Fruit fly (Drosophila melanogaster) whole organism, embryonic: ENCODE results near the gene CG9706.

Source experiments
- Atf-2 ChIP-seq: fragments of 200-800 bp; sonication (Bioruptor generic); optimal IDR thresholded peaks from 2 replicates; lab custom pipeline; 2016; ENCODE audit warnings: missing biosample characterization, missing genetic modification characterization
- CG10267 ChIP-seq: fragments of 200-800 bp; sonication (Bioruptor generic); optimal IDR thresholded peaks from 2 replicates; lab custom pipeline; 2018; ENCODE audit warnings: missing biosample characterization, mild to moderate bottlenecking, missing genetic modification characterization, moderate library complexity
- CG10274 ChIP-seq: fragments of 200-800 bp; sonication (Bioruptor generic); optimal IDR thresholded peaks from 3 replicates; lab custom pipeline; 2017; ENCODE audit warnings: missing biosample characterization, mild to moderate bottlenecking, missing genetic modification characterization
- CG10565 ChIP-seq: fragments of 200-800 bp; sonication (Bioruptor generic); optimal IDR thresholded peaks from 3 replicates; lab custom pipeline; 2016; ENCODE audit warnings: missing biosample characterization, mild to moderate bottlenecking, missing genetic modification characterization
- CG11093 ChIP-seq: fragments of 200-800 bp; sonication (Bioruptor generic); IDR thresholded peaks from 3 replicates; pipeline ENCODE4 v1.3.6; 2022; ENCODE audit warnings: missing biosample characterization, missing genetic modification characterization
- CG11695 ChIP-seq: fragments of 200-800 bp; sonication (Bioruptor generic); IDR thresholded peaks from 3 replicates; pipeline ENCODE4 v1.3.6; 2022; ENCODE audit warnings: missing biosample characterization, missing genetic modification characterization
- CG13624 ChIP-seq: fragments of 200-800 bp; sonication (Bioruptor generic); optimal IDR thresholded peaks from 2 replicates; lab custom pipeline; 2016; ENCODE audit warnings: missing biosample characterization, missing genetic modification characterization
- CG14441 ChIP-seq: fragments of 200-800 bp; sonication (Bioruptor generic); IDR thresholded peaks from 2 replicates; pipeline ENCODE4 v1.3.6; 2022; ENCODE audit warnings: missing biosample characterization, missing genetic modification characterization
- CG14667 ChIP-seq: fragments of 200-800 bp; sonication (Bioruptor generic); IDR thresholded peaks from 2 replicates; pipeline ENCODE4 v1.3.6; 2022; ENCODE audit warnings: missing biosample characterization, missing genetic modification characterization
- CG14965 ChIP-seq: fragments of 200-800 bp; sonication (Bioruptor generic); optimal IDR thresholded peaks from 2 replicates; lab custom pipeline; 2016; ENCODE audit warnings: missing biosample characterization, missing genetic modification characterization, borderline replicate concordance
- CG15479 ChIP-seq: fragments of 200-800 bp; sonication (Bioruptor generic); optimal IDR thresholded peaks from 3 replicates; lab custom pipeline; 2019; ENCODE audit warnings: missing biosample characterization, mild to moderate bottlenecking, missing genetic modification characterization, moderate library complexity
- CG17359 ChIP-seq: fragments of 200-800 bp; sonication (Bioruptor generic); optimal IDR thresholded peaks from 3 replicates; lab custom pipeline; 2018; ENCODE audit warnings: missing biosample characterization, mild to moderate bottlenecking, missing genetic modification characterization, moderate library complexity
- CG17568 ChIP-seq: fragments of 200-800 bp; sonication (Bioruptor generic); optimal IDR thresholded peaks from 2 replicates; lab custom pipeline; 2018; ENCODE audit warnings: missing biosample characterization, mild to moderate bottlenecking, missing genetic modification characterization, moderate library complexity
- CG2889 ChIP-seq: fragments of 200-800 bp; sonication (Bioruptor generic); IDR thresholded peaks from 3 replicates; pipeline ENCODE4 v1.3.6; 2022; ENCODE audit warnings: missing biosample characterization, missing genetic modification characterization
- CG31224 ChIP-seq: fragments of 200-800 bp; sonication (Bioruptor generic); IDR thresholded peaks from 2 replicates; pipeline ENCODE4 v1.3.6; 2022; ENCODE audit warnings: missing biosample characterization, missing genetic modification characterization
- CG32772 ChIP-seq: fragments of 200-800 bp; sonication (Bioruptor generic); IDR thresholded peaks from 2 replicates; pipeline ENCODE4 v1.3.6; 2022; ENCODE audit warnings: missing biosample characterization, missing genetic modification characterization
- CG7786 ChIP-seq: fragments of 200-800 bp; sonication (Bioruptor generic); optimal IDR thresholded peaks from 2 replicates; lab custom pipeline; 2016; ENCODE audit warnings: missing biosample characterization, missing genetic modification characterization
- CG8765 ChIP-seq: fragments of 200-800 bp; sonication (Bioruptor generic); IDR thresholded peaks from 2 replicates; pipeline ENCODE4 v1.3.6; 2022; ENCODE audit warnings: missing biosample characterization, missing genetic modification characterization
- CG8924 ChIP-seq: fragments of 200-800 bp; optimal IDR thresholded peaks from 3 replicates; lab custom pipeline; 2019; ENCODE audit warnings: missing biosample characterization, mild to moderate bottlenecking, missing genetic modification characterization, moderate library complexity
- CG9609 ChIP-seq: fragments of 200-800 bp; sonication (Bioruptor generic); optimal IDR thresholded peaks from 3 replicates; lab custom pipeline; 2016; ENCODE audit warnings: missing biosample characterization, missing genetic modification characterization
- CG9817 ChIP-seq: fragments of 200-800 bp; sonication (Bioruptor generic); optimal IDR thresholded peaks from 2 replicates; lab custom pipeline; 2018; ENCODE audit warnings: missing biosample characterization, mild to moderate bottlenecking, missing genetic modification characterization, moderate library complexity
- CoRest ChIP-seq: fragments of 200-800 bp; sonication (Bioruptor generic); optimal IDR thresholded peaks from 3 replicates; lab custom pipeline; 2018; ENCODE audit warnings: missing biosample characterization, mild to moderate bottlenecking, missing genetic modification characterization, moderate library complexity
- GATAe ChIP-seq: fragments of 200-800 bp; sonication (Bioruptor generic); conservative IDR thresholded peaks from 2 replicates; pipeline ENCODE4 v1.3.6; 2022; ENCODE audit warnings: missing biosample characterization, missing genetic modification characterization
- Gug ChIP-seq: fragments of 200-800 bp; sonication (Bioruptor generic); IDR thresholded peaks from 4 replicates; pipeline ENCODE4 v1.3.6; 2022; ENCODE audit warnings: missing biosample characterization, missing genetic modification characterization
- H2.0 ChIP-seq: fragments of 200-800 bp; sonication (Bioruptor generic); IDR thresholded peaks from 2 replicates; pipeline ENCODE4 v1.3.6; 2022; ENCODE audit warnings: missing biosample characterization, missing genetic modification characterization
- Hr3 ChIP-seq: fragments of 200-800 bp; sonication (Bioruptor generic); optimal IDR thresholded peaks from 3 replicates; lab custom pipeline; 2016; ENCODE audit warnings: missing biosample characterization, missing genetic modification characterization
- Neu2 ChIP-seq: fragments of 200-800 bp; sonication (Bioruptor generic); optimal IDR thresholded peaks from 3 replicates; lab custom pipeline; 2016; ENCODE audit warnings: missing biosample characterization, missing genetic modification characterization, borderline replicate concordance
- Nf-YB ChIP-seq: fragments of 200-800 bp; sonication (Bioruptor generic); optimal IDR thresholded peaks from 3 replicates; lab custom pipeline; 2019; ENCODE audit warnings: missing biosample characterization, mild to moderate bottlenecking, missing genetic modification characterization, moderate library complexity
- Sox102F ChIP-seq: fragments of 200-800 bp; sonication (Bioruptor generic); optimal IDR thresholded peaks from 2 replicates; lab custom pipeline; 2018; ENCODE audit warnings: missing biosample characterization, mild to moderate bottlenecking, missing genetic modification characterization, moderate library complexity
- btn ChIP-seq: fragments of 200-800 bp; sonication (Bioruptor generic); optimal IDR thresholded peaks from 2 replicates; lab custom pipeline; 2016; ENCODE audit warnings: missing biosample characterization, missing genetic modification characterization
- cad ChIP-seq: fragments of >200 bp; optimal IDR thresholded peaks from 2 replicates; lab custom pipeline; 2017; ENCODE audit warnings: missing biosample characterization, missing genetic modification characterization
- chif ChIP-seq, 2 experiments: fragments of 200-800 bp; sonication (Bioruptor generic); optimal IDR thresholded peaks; 3 replicates each; lab custom pipeline; 2016; ENCODE audit warnings: missing biosample characterization in 2 of 2, missing genetic modification characterization in 2 of 2
- ems ChIP-seq: fragments of 200-800 bp; sonication (Bioruptor generic); optimal IDR thresholded peaks from 3 replicates; lab custom pipeline; 2016; ENCODE audit warnings: missing biosample characterization, missing genetic modification characterization
- hkb ChIP-seq, 2 experiments: fragments of 200-800 bp in 1 of 2; fragments of >200 bp in 1 of 2; sonication (Bioruptor generic) in 1 of 2; IDR thresholded peaks in 1 of 2; optimal IDR thresholded peaks in 1 of 2; 2 replicates each; pipeline versions ENCODE4 v1.3.6 to Lab custom; 2017 to 2022; ENCODE audit warnings: missing biosample characterization in 1 of 2, missing genetic modification characterization in 1 of 2
- ind ChIP-seq: fragments of 200-800 bp; sonication (Bioruptor generic); optimal IDR thresholded peaks from 3 replicates; lab custom pipeline; 2016; ENCODE audit warnings: missing biosample characterization, missing genetic modification characterization
- klu ChIP-seq: fragments of 200-800 bp; sonication (Bioruptor generic); IDR thresholded peaks from 2 replicates; pipeline ENCODE4 v1.3.6; 2022; ENCODE audit warnings: missing biosample characterization, missing genetic modification characterization
- lbe ChIP-seq: fragments of 200-800 bp; sonication (Bioruptor generic); optimal IDR thresholded peaks from 2 replicates; lab custom pipeline; 2016; ENCODE audit warnings: missing biosample characterization, mild to moderate bottlenecking, missing genetic modification characterization
- lmd ChIP-seq: fragments of 200-800 bp; sonication (Bioruptor generic); IDR thresholded peaks from 2 replicates; pipeline ENCODE4 v1.3.6; 2022; ENCODE audit warnings: missing biosample characterization, missing genetic modification characterization
- nerfin-2 ChIP-seq: fragments of 200-800 bp; sonication (Bioruptor generic); IDR thresholded peaks from 2 replicates; pipeline ENCODE4 v1.3.6; 2022; ENCODE audit warnings: missing biosample characterization, missing genetic modification characterization; ENCODE audit not compliant: partially characterized antibody
- otp ChIP-seq: fragments of 200-800 bp; sonication (Bioruptor generic); IDR thresholded peaks from 3 replicates; pipeline ENCODE4, ENCODE4 v1.3.6; 2022; ENCODE audit warnings: missing biosample characterization, missing genetic modification characterization
- pan ChIP-seq, 4 experiments: fragments of >200 bp in 3 of 4; fragments of 200-800 bp in 1 of 4; sonication (Bioruptor generic) in 1 of 4; optimal IDR thresholded peaks in 3 of 4; IDR thresholded peaks in 1 of 4; 2 replicates each; pipeline versions ENCODE4 v1.3.6 to Lab custom; 2017 to 2022; ENCODE audit warnings: missing biosample characterization in 2 of 4, missing genetic modification characterization in 2 of 4, mixed read lengths in 1 of 4
- pnt ChIP-seq: fragments of 200-800 bp; sonication (Bioruptor generic); optimal IDR thresholded peaks from 3 replicates; lab custom pipeline; 2016; ENCODE audit warnings: missing biosample characterization, missing genetic modification characterization
- sim ChIP-seq: fragments of 200-800 bp; sonication (Bioruptor generic); IDR thresholded peaks from 2 replicates; pipeline ENCODE4 v1.3.6; 2022; ENCODE audit warnings: missing biosample characterization, missing genetic modification characterization
- slou ChIP-seq: fragments of 200-800 bp; sonication (Bioruptor generic); optimal IDR thresholded peaks from 3 replicates; lab custom pipeline; 2016; ENCODE audit warnings: missing biosample characterization, missing genetic modification characterization
- slp2 ChIP-seq: fragments of 200-800 bp; sonication (Bioruptor generic); optimal IDR thresholded peaks from 2 replicates; lab custom pipeline; 2016; ENCODE audit warnings: missing biosample characterization, missing genetic modification characterization
- sna ChIP-seq: fragments of 200-800 bp; sonication (Bioruptor generic); IDR thresholded peaks from 2 replicates; pipeline ENCODE4 v1.3.6; 2022; ENCODE audit warnings: missing biosample characterization, missing genetic modification characterization; ENCODE audit not compliant: partially characterized antibody
- tll ChIP-seq, 2 experiments: fragments of 200-800 bp in 1 of 2; fragments of >200 bp in 1 of 2; sonication (Bioruptor generic) in 1 of 2; optimal IDR thresholded peaks; 2 replicates each; lab custom pipeline; 2017 to 2019; ENCODE audit warnings: missing biosample characterization in 2 of 2, missing genetic modification characterization in 2 of 2, mild to moderate bottlenecking in 1 of 2, moderate library complexity in 1 of 2
- tx ChIP-seq: fragments of 200-800 bp; sonication (Bioruptor generic); optimal IDR thresholded peaks from 2 replicates; lab custom pipeline; 2016; ENCODE audit warnings: missing biosample characterization, missing genetic modification characterization
- zf30C ChIP-seq: fragments of 200-800 bp; sonication (Bioruptor generic); optimal IDR thresholded peaks from 3 replicates; lab custom pipeline; 2018; ENCODE audit warnings: missing biosample characterization, mild to moderate bottlenecking, missing genetic modification characterization

CG9706 gene

dm6 chr3L:16782218-16782763 is 519 bp upstream of the CG9706 start (continued):
- TF ChIP-seq CG10565 (GFP tag; lab: Kevin White, UChicago) (peak; percentile 40), CG14441 (GFP tag; lab: Robert Waterston, UW) (peak; percentile 68), CG2889 (0 out of 3 replicates have a peak, but pooled peaks have one; percentile 20), Neu2 (GFP tag; lab: Kevin White, UChicago) (no peak), tll (GFP tag; optimal IDR thresholded peaks at IDR 0.05; lab: Kevin White, UChicago) (no peak), lbe (GFP tag; lab: Kevin White, UChicago) (peak; percentile 70), CG32772 (GFP tag; lab: Robert Waterston, UW) (peak; percentile 69), Gug (GFP tag; lab: Robert Waterston, UW) (peak; percentile 67; the same call in 3 of the 4 replicates), Sox102F (GFP tag; lab: Kevin White, UChicago) (peak; percentile 83), slou (GFP tag; lab: Kevin White, UChicago) (peak; percentile 42), pnt (GFP tag; lab: Kevin White, UChicago) (peak; percentile 47), sim (peak; percentile 21; the same call in 1 of the 2 replicates), CG14667 (GFP tag; lab: Robert Waterston, UW) (peak; percentile 58; the same call in 1 of the 2 replicates), CG7786 (GFP tag; lab: Kevin White, UChicago) (peak; percentile 39), CG17568 (GFP tag; lab: Kevin White, UChicago) (no peak), CG10274 (GFP tag; lab: Kevin White, UChicago) (peak; percentile 12), GATAe (GFP tag; lab: Robert Waterston, UW) (peak; percentile 39; the same call in 1 of the 2 replicates), sna (no peak), CG31224 (GFP tag; lab: Robert Waterston, UW) (peak; percentile 5; the same call in 1 of the 2 replicates), CG9609 (GFP tag; lab: Kevin White, UChicago) (peak; percentile 36), CG13624 (GFP tag; lab: Kevin White, UChicago) (peak; percentile 20), ems (GFP tag; lab: Kevin White, UChicago) (peak; percentile 58), klu (GFP tag; lab: Robert Waterston, UW) (no peak), CG9817 (tag; lab: Kevin White, UChicago) (peak; percentile 32), CG11093 (GFP tag; lab: Robert Waterston, UW) (peak; percentile 64; the same call in 1 of the 3 replicates), zf30C (GFP tag; lab: Kevin White, UChicago) (no peak), ind (peak; percentile 74), CG8765 (GFP tag; lab: Robert Waterston, UW) (no peak), Nf-YB (peak; percentile 59), nerfin-2 (GFP tag; lab: Robert Waterston, UW) (no peak), H2.0 (peak; percentile 61), tx (GFP tag; lab: Kevin White, UChicago) (peak; percentile 50), Hr3 (GFP tag; lab: Kevin White, UChicago) (peak; percentile 52), CoRest (tag; lab: Kevin White, UChicago) (peak; percentile 67), CG15479 (GFP tag; lab: Kevin White, UChicago) (no peak), slp2 (GFP tag; lab: Kevin White, UChicago) (peak; percentile 27), hkb (optimal IDR thresholded peaks at IDR 0.05; lab: Kevin White, UChicago) (no peak), hkb (GFP tag; IDR thresholded peaks at IDR 0.05; lab: Robert Waterston, UW) (peak; percentile 86), lmd (GFP tag; lab: Robert Waterston, UW) (peak; percentile 74), CG10267 (peak; percentile 77), CG14965 (GFP tag; lab: Kevin White, UChicago) (no peak), CG17359 (tag; lab: Kevin White, UChicago) (peak; percentile 89), Atf-2 (GFP tag; lab: Kevin White, UChicago) (peak; percentile 64), pan (optimal IDR thresholded peaks at IDR 0.05; lab: Kevin White, UChicago) (no peak), pan (GFP tag; optimal IDR thresholded peaks at IDR 0.05 in 1 of 2, IDR thresholded peaks at IDR 0.05 in 1 of 2) (peak in 1 of 2 experiments; percentile 81), btn (peak; percentile 52), CG8924 (peak; percentile 77), cad (GFP tag; lab: Kevin White, UChicago) (no peak), chif (GFP tag; optimal IDR thresholded peaks at IDR 0.05; lab: Kevin White, UChicago) (peak; percentile 69 to 76), otp (GFP tag; lab: Robert Waterston, UW) (no peak), CG11695 (GFP tag; lab: Robert Waterston, UW) (peak; percentile 85)
